Fruit fly (Drosophila melanogaster): ENCODE results near the gene CG3552.

CG3552 gene

dm6 chr3L:9460775-9461491, 4.8 kb downstream of the CG3552 start, which contains the start of the genes CG3434 and CG44838 (continued):
- TF ChIP-seq stc (GFP tag; IDR thresholded peaks at IDR 0.05) (peak; percentile 78), HLH54F (GFP tag; optimal IDR thresholded peaks at IDR 0.05) (peak; percentile 69), CG4282 (GFP tag; optimal IDR thresholded peaks at IDR 0.05) (peak; percentile 48), z (GFP tag; IDR thresholded peaks at IDR 0.05) (no peak), TFAM (GFP tag; optimal IDR thresholded peaks at IDR 0.05) (no peak), CG17802 (tag; optimal IDR thresholded peaks at IDR 0.05) (peak; percentile 58), Gug (GFP tag; IDR thresholded peaks at IDR 0.05) (peak; percentile 55), NC2α (GFP tag; optimal IDR thresholded peaks at IDR 0.05) (peak; percentile 39), CG18599 (GFP tag; optimal IDR thresholded peaks at IDR 0.05) (peak; percentile 85), Bteb2 (GFP tag; optimal IDR thresholded peaks at IDR 0.05) (peak; percentile 72), Hey (tag; optimal IDR thresholded peaks at IDR 0.05) (peak; percentile 9), CG2199 (GFP tag; IDR thresholded peaks at IDR 0.05) (peak; percentile 76), CG30020 (tag; optimal IDR thresholded peaks at IDR 0.05) (peak; percentile 75), CG14441 (GFP tag; IDR thresholded peaks at IDR 0.05) (peak; percentile 76), tna (GFP tag; IDR thresholded peaks at IDR 0.05; ENCODE audit: partially characterized antibody) (no peak), run (tag; optimal IDR thresholded peaks at IDR 0.05) (peak; percentile 70), CG9215 (GFP tag; IDR thresholded peaks at IDR 0.05) (peak; percentile 58), kay (GFP tag; optimal IDR thresholded peaks at IDR 0.05) (peak; percentile 61), CG32532 (GFP tag; IDR thresholded peaks at IDR 0.05) (peak; percentile 81), CG5245 (GFP tag; optimal IDR thresholded peaks at IDR 0.05) (peak; percentile 76), gro (GFP tag; optimal IDR thresholded peaks at IDR 0.05) (peak; percentile 64), E2f2 (GFP tag; IDR thresholded peaks at IDR 0.05) (peak; percentile 78), Eip74EF (GFP tag; optimal IDR thresholded peaks at IDR 0.05) (peak in 1 of 2 experiments; percentile 77), CG8281 (tag; optimal IDR thresholded peaks at IDR 0.05) (peak; percentile 47), HmgD (GFP tag; optimal IDR thresholded peaks at IDR 0.05) (peak; percentile 56), eve (GFP tag; optimal IDR thresholded peaks at IDR 0.05) (no peak), schlank (tag; optimal IDR thresholded peaks at IDR 0.05) (no peak), CG34224 (GFP tag; IDR thresholded peaks at IDR 0.05; ENCODE audit: partially characterized antibody) (0 out of 3 replicates have a peak, but pooled peaks have one; percentile 34), CG1832 (GFP tag; optimal IDR thresholded peaks at IDR 0.05) (peak; percentile 18), cas (GFP tag; IDR thresholded peaks at IDR 0.05) (0 out of 2 replicates have a peak, but pooled peaks have one; percentile 65), CG33213 (GFP tag; optimal IDR thresholded peaks at IDR 0.05) (peak; percentile 55), CG7987 (GFP tag; optimal IDR thresholded peaks at IDR 0.05) (peak; percentile 41), CG11456 (GFP tag; IDR thresholded peaks at IDR 0.05) (peak; percentile 79), sc (optimal IDR thresholded peaks at IDR 0.05) (no peak), sc (GFP tag; optimal IDR thresholded peaks at IDR 0.05) (peak; percentile 70), CG1233 (GFP tag; optimal IDR thresholded peaks at IDR 0.05) (peak; percentile 74), Hmr (GFP tag; optimal IDR thresholded peaks at IDR 0.05) (peak; percentile 83), CG14965 (GFP tag; optimal IDR thresholded peaks at IDR 0.05; ENCODE audit: borderline replicate concordance) (no peak), CG8765 (GFP tag; IDR thresholded peaks at IDR 0.05) (peak; percentile 64), CG3995 (GFP tag; optimal IDR thresholded peaks at IDR 0.05) (peak; percentile 29), Oli (tag; optimal IDR thresholded peaks at IDR 0.05) (peak; percentile 73), CG16813 (GFP tag; IDR thresholded peaks at IDR 0.05; ENCODE audit: partially characterized antibody) (0 out of 3 replicates have a peak, but pooled peaks have one; percentile 27), Hsf (GFP tag; optimal IDR thresholded peaks at IDR 0.05) (peak; percentile 83), CG17568 (GFP tag; optimal IDR thresholded peaks at IDR 0.05) (peak; percentile 64), CG13123 (GFP tag; optimal IDR thresholded peaks at IDR 0.05) (peak; percentile 74), h (optimal IDR thresholded peaks at IDR 0.05) (no peak), CG14860 (GFP tag; IDR thresholded peaks at IDR 0.05; ENCODE audit: partially characterized antibody) (no peak), oc (tag; optimal IDR thresholded peaks at IDR 0.05) (peak; percentile 49), CG6689 (GFP tag; IDR thresholded peaks at IDR 0.05) (peak; percentile 73), CG4424 (GFP tag; optimal IDR thresholded peaks at IDR 0.05) (peak; percentile 84)

Data from whole organism, embryonic.